Fruit fly (Drosophila melanogaster) whole organism, embryonic: ENCODE results near the gene CG18265.

Experiments
- Atf6 ChIP-seq: fragments of 200-800 bp; sonication (Bioruptor generic); IDR thresholded peaks from 2 replicates; pipeline ENCODE4 v1.3.6; 2022; ENCODE audit warnings: missing biosample characterization, missing genetic modification characterization
- Bteb2 ChIP-seq: fragments of 200-800 bp; sonication (Bioruptor generic); optimal IDR thresholded peaks from 2 replicates; lab custom pipeline; 2016; ENCODE audit warnings: missing biosample characterization, missing genetic modification characterization
- CG10274 ChIP-seq: fragments of 200-800 bp; sonication (Bioruptor generic); optimal IDR thresholded peaks from 3 replicates; lab custom pipeline; 2017; ENCODE audit warnings: missing biosample characterization, mild to moderate bottlenecking, missing genetic modification characterization
- CG11247 ChIP-seq: fragments of 200-800 bp; sonication (Bioruptor generic); IDR thresholded peaks from 2 replicates; pipeline ENCODE4 v1.3.6; 2022; ENCODE audit warnings: missing biosample characterization, missing genetic modification characterization
- CG11504 ChIP-seq: fragments of 200-800 bp; sonication (Bioruptor generic); optimal IDR thresholded peaks from 3 replicates; lab custom pipeline; 2019; ENCODE audit warnings: missing biosample characterization, mild to moderate bottlenecking, missing genetic modification characterization, moderate library complexity
- CG12155 ChIP-seq: fragments of 200-800 bp; sonication (Bioruptor generic); optimal IDR thresholded peaks from 3 replicates; lab custom pipeline; 2016; ENCODE audit warnings: missing biosample characterization, missing genetic modification characterization
- CG14441 ChIP-seq: fragments of 200-800 bp; sonication (Bioruptor generic); IDR thresholded peaks from 2 replicates; pipeline ENCODE4 v1.3.6; 2022; ENCODE audit warnings: missing biosample characterization, missing genetic modification characterization
- CG14965 ChIP-seq: fragments of 200-800 bp; sonication (Bioruptor generic); optimal IDR thresholded peaks from 2 replicates; lab custom pipeline; 2016; ENCODE audit warnings: missing biosample characterization, missing genetic modification characterization, borderline replicate concordance
- CG1529 ChIP-seq: fragments of 200-800 bp; sonication (Bioruptor generic); optimal IDR thresholded peaks from 3 replicates; lab custom pipeline; 2018; ENCODE audit warnings: missing biosample characterization, missing genetic modification characterization
- CG17612 ChIP-seq: fragments of 200-800 bp; sonication (Bioruptor generic); IDR thresholded peaks from 2 replicates; pipeline ENCODE4 v1.3.6; 2022; ENCODE audit warnings: missing biosample characterization, missing genetic modification characterization
- CG17912 ChIP-seq: fragments of 200-800 bp; sonication (Bioruptor generic); optimal IDR thresholded peaks from 2 replicates; lab custom pipeline; 2018; ENCODE audit warnings: missing biosample characterization, mild to moderate bottlenecking, missing genetic modification characterization
- CG2116 ChIP-seq: fragments of 200-800 bp; sonication (Bioruptor generic); optimal IDR thresholded peaks from 3 replicates; lab custom pipeline; 2018; ENCODE audit warnings: missing biosample characterization, mild to moderate bottlenecking, missing genetic modification characterization
- CG2678 ChIP-seq: fragments of 200-800 bp; sonication (Bioruptor generic); optimal IDR thresholded peaks from 3 replicates; lab custom pipeline; 2019; ENCODE audit warnings: missing biosample characterization, mild to moderate bottlenecking, missing genetic modification characterization, moderate library complexity
- CG2875 ChIP-seq: fragments of 200-800 bp; sonication (Bioruptor generic); optimal IDR thresholded peaks from 2 replicates; lab custom pipeline; 2017; ENCODE audit warnings: missing biosample characterization, mild to moderate bottlenecking, missing genetic modification characterization, missing genetic modification reagents
- CG31365 ChIP-seq: fragments of 200-800 bp; sonication (Bioruptor generic); optimal IDR thresholded peaks from 2 replicates; lab custom pipeline; 2018; ENCODE audit warnings: missing biosample characterization, mild to moderate bottlenecking, missing genetic modification characterization
- CG33557 ChIP-seq: fragments of 200-800 bp; sonication (Bioruptor generic); optimal IDR thresholded peaks from 2 replicates; lab custom pipeline; 2019; ENCODE audit warnings: missing biosample characterization, mild to moderate bottlenecking, missing genetic modification characterization, moderate library complexity
- CG4707 ChIP-seq: fragments of 200-800 bp; sonication (Bioruptor generic); optimal IDR thresholded peaks from 2 replicates; lab custom pipeline; 2018; ENCODE audit warnings: missing biosample characterization, mild to moderate bottlenecking, missing genetic modification characterization, moderate library complexity
- CG6175 ChIP-seq: fragments of 200-800 bp; sonication (Bioruptor generic); IDR thresholded peaks from 3 replicates; pipeline ENCODE4 v1.3.6; 2022; ENCODE audit warnings: missing biosample characterization, missing genetic modification characterization
- CG8359 ChIP-seq: fragments of 200-800 bp; sonication (Bioruptor generic); optimal IDR thresholded peaks from 2 replicates; lab custom pipeline; 2017; ENCODE audit warnings: missing biosample characterization, mild to moderate bottlenecking, missing genetic modification characterization, borderline replicate concordance
- CG8944 ChIP-seq: fragments of 200-800 bp; sonication (Bioruptor generic); optimal IDR thresholded peaks from 3 replicates; lab custom pipeline; 2016; ENCODE audit warnings: missing biosample characterization, missing genetic modification characterization
- CG9932 ChIP-seq: fragments of 200-800 bp; sonication (Bioruptor generic); IDR thresholded peaks from 2 replicates; pipeline ENCODE4 v1.3.6; 2022; ENCODE audit warnings: missing biosample characterization, missing genetic modification characterization
- CkIIα-i1 ChIP-seq: fragments of 200-800 bp; sonication (Bioruptor generic); IDR thresholded peaks from 2 replicates; pipeline ENCODE4 v1.3.6; 2022; ENCODE audit warnings: missing biosample characterization, missing genetic modification characterization
- CrebB ChIP-seq: fragments of 200-800 bp; sonication (Bioruptor generic); optimal IDR thresholded peaks from 3 replicates; lab custom pipeline; 2018; ENCODE audit warnings: missing biosample characterization, mild to moderate bottlenecking, missing genetic modification characterization
- Dll ChIP-seq: fragments of 200-800 bp; sonication (Bioruptor generic); IDR thresholded peaks from 4 replicates; pipeline ENCODE4 v1.3.6; 2022; ENCODE audit warnings: missing biosample characterization, missing genetic modification characterization; ENCODE audit not compliant: partially characterized antibody
- Doc2 ChIP-seq: fragments of 200-800 bp; sonication (Bioruptor generic); IDR thresholded peaks from 2 replicates; pipeline ENCODE4 v1.3.6; 2022; ENCODE audit warnings: missing biosample characterization, missing genetic modification characterization
- E2f1 ChIP-seq: fragments of 200-800 bp; sonication (Bioruptor generic); IDR thresholded peaks from 2 replicates; pipeline ENCODE4 v1.3.6; 2022; ENCODE audit warnings: missing biosample characterization, missing genetic modification characterization
- ERR ChIP-seq: fragments of 200-800 bp; sonication (Bioruptor generic); optimal IDR thresholded peaks from 2 replicates; lab custom pipeline; 2016; ENCODE audit warnings: missing biosample characterization, missing genetic modification characterization
- Fer2 ChIP-seq: fragments of 200-800 bp; sonication (Bioruptor generic); optimal IDR thresholded peaks from 2 replicates; lab custom pipeline; 2018; ENCODE audit warnings: missing biosample characterization, mild to moderate bottlenecking, missing genetic modification characterization, moderate library complexity
- GATAe ChIP-seq: fragments of 200-800 bp; sonication (Bioruptor generic); conservative IDR thresholded peaks from 2 replicates; pipeline ENCODE4 v1.3.6; 2022; ENCODE audit warnings: missing biosample characterization, missing genetic modification characterization
- Hand ChIP-seq: fragments of 200-800 bp; sonication (Bioruptor generic); optimal IDR thresholded peaks from 2 replicates; lab custom pipeline; 2017; ENCODE audit warnings: mild to moderate bottlenecking, missing biosample characterization, missing genetic modification reagents, missing genetic modification characterization
- Neu2 ChIP-seq: fragments of 200-800 bp; sonication (Bioruptor generic); optimal IDR thresholded peaks from 3 replicates; lab custom pipeline; 2016; ENCODE audit warnings: missing biosample characterization, missing genetic modification characterization, borderline replicate concordance
- Nf-YA ChIP-seq: fragments of 200-800 bp; sonication (Bioruptor generic); IDR thresholded peaks from 2 replicates; pipeline ENCODE4 v1.3.6; 2022; ENCODE audit warnings: missing biosample characterization, missing genetic modification characterization
- Nf-YC ChIP-seq: fragments of 200-800 bp; optimal IDR thresholded peaks from 3 replicates; lab custom pipeline; 2019; ENCODE audit warnings: missing biosample characterization, mild to moderate bottlenecking, missing genetic modification characterization, moderate library complexity
- Sin3A ChIP-seq: fragments of >200 bp; optimal IDR thresholded peaks from 2 replicates; lab custom pipeline; 2018
- al ChIP-seq: fragments of 200-800 bp; sonication (Bioruptor generic); IDR thresholded peaks from 2 replicates; pipeline ENCODE4 v1.3.6; 2022; ENCODE audit warnings: missing biosample characterization, missing genetic modification characterization
- aop ChIP-seq: fragments of 200-800 bp; sonication (Bioruptor generic); IDR thresholded peaks from 2 replicates; pipeline ENCODE4 v1.3.6; 2022; ENCODE audit warnings: missing biosample characterization, missing genetic modification characterization
- bbx ChIP-seq: fragments of 200-800 bp; sonication (Bioruptor generic); IDR thresholded peaks from 2 replicates; pipeline ENCODE4 v1.3.6; 2022; ENCODE audit warnings: missing biosample characterization, missing genetic modification characterization; ENCODE audit not compliant: partially characterized antibody
- eyg ChIP-seq: fragments of 200-800 bp; sonication (Bioruptor generic); optimal IDR thresholded peaks from 3 replicates; lab custom pipeline; 2016; ENCODE audit warnings: missing biosample characterization, missing genetic modification characterization
- fu2 ChIP-seq: fragments of 200-800 bp; sonication (Bioruptor generic); optimal IDR thresholded peaks from 2 replicates; lab custom pipeline; 2016; ENCODE audit warnings: missing biosample characterization, missing genetic modification characterization
- gro ChIP-seq: fragments of 200-800 bp; sonication (Bioruptor generic); optimal IDR thresholded peaks from 2 replicates; lab custom pipeline; 2016; ENCODE audit warnings: missing biosample characterization, missing genetic modification characterization
- maf-S ChIP-seq: fragments of 200-800 bp; sonication (Bioruptor generic); optimal IDR thresholded peaks from 2 replicates; lab custom pipeline; 2016; ENCODE audit warnings: missing biosample characterization, missing genetic modification characterization
- nau ChIP-seq: fragments of 200-800 bp; sonication (Bioruptor generic); optimal IDR thresholded peaks from 3 replicates; lab custom pipeline; 2017; ENCODE audit warnings: missing biosample characterization, mild to moderate bottlenecking, missing genetic modification characterization, missing genetic modification reagents
- pho ChIP-seq: fragments of 200-800 bp; sonication (Bioruptor generic); optimal IDR thresholded peaks from 2 replicates; lab custom pipeline; 2016; ENCODE audit warnings: missing biosample characterization, missing genetic modification characterization
- pita ChIP-seq: fragments of 200-800 bp; sonication (Bioruptor generic); optimal IDR thresholded peaks from 2 replicates; lab custom pipeline; 2017; ENCODE audit warnings: missing biosample characterization, mild to moderate bottlenecking, missing genetic modification characterization
- so ChIP-seq: fragments of 200-800 bp; sonication (Bioruptor generic); IDR thresholded peaks from 3 replicates; pipeline ENCODE4 v1.3.6; 2022; ENCODE audit warnings: missing biosample characterization, missing genetic modification characterization
- sr ChIP-seq: fragments of 200-800 bp; sonication (Bioruptor generic); IDR thresholded peaks from 3 replicates; pipeline ENCODE4 v1.3.6; 2022; ENCODE audit warnings: missing biosample characterization, missing genetic modification characterization
- stwl ChIP-seq: fragments of 200-800 bp; sonication (Bioruptor generic); optimal IDR thresholded peaks from 3 replicates; lab custom pipeline; 2018; ENCODE audit warnings: missing biosample characterization, mild to moderate bottlenecking, missing genetic modification characterization, moderate library complexity
- tgo ChIP-seq: fragments of 200-800 bp; sonication (Bioruptor generic); IDR thresholded peaks from 3 replicates; pipeline ENCODE4 v1.3.6; 2022; ENCODE audit warnings: missing biosample characterization, missing genetic modification characterization
- toy ChIP-seq: fragments of 200-800 bp; sonication (Bioruptor generic); IDR thresholded peaks from 2 replicates; pipeline ENCODE4 v1.3.6; 2022; ENCODE audit warnings: missing biosample characterization, missing genetic modification characterization
- trh ChIP-seq: fragments of 200-800 bp; sonication (Bioruptor generic); optimal IDR thresholded peaks from 2 replicates; lab custom pipeline; 2016; ENCODE audit warnings: missing biosample characterization, missing genetic modification characterization
- zen2 ChIP-seq: fragments of 200-800 bp; sonication (Bioruptor generic); IDR thresholded peaks from 3 replicates; pipeline ENCODE4 v1.3.6; 2022; ENCODE audit warnings: missing biosample characterization, missing genetic modification characterization; ENCODE audit not compliant: partially characterized antibody

CG18265 gene

dm6 chr3L:17485280-17485792 lies 46.1 kb downstream of the CG18265 start (continued):
- TF ChIP-seq CG17912 (GFP tag; lab: Kevin White, UChicago) (peak; percentile 88), zen2 (no peak), CG10274 (GFP tag; lab: Kevin White, UChicago) (peak; percentile 57), fu2 (GFP tag; lab: Kevin White, UChicago) (no peak), Hand (GFP tag; lab: Kevin White, UChicago) (no peak), CG17612 (GFP tag; lab: Robert Waterston, UW) (no peak), CG2678 (peak; percentile 81), stwl (peak; percentile 37), CG31365 (tag; lab: Kevin White, UChicago) (peak; percentile 80), nau (peak; percentile 90), CG14441 (GFP tag; lab: Robert Waterston, UW) (no peak), pita (GFP tag; lab: Kevin White, UChicago) (no peak), tgo (GFP tag; lab: Robert Waterston, UW) (no peak), Nf-YC (tag; lab: Kevin White, UChicago) (no peak), Sin3A (lab: Kevin White, UChicago) (no peak), aop (no peak), E2f1 (GFP tag; lab: Robert Waterston, UW) (peak; percentile 44; the same call in 1 of the 2 replicates), sr (GFP tag; lab: Robert Waterston, UW) (peak; percentile 73; the same call in 1 of the 3 replicates), CG2875 (GFP tag; lab: Kevin White, UChicago) (peak; percentile 97), gro (GFP tag; lab: Kevin White, UChicago) (no peak), Dll (GFP tag; lab: Robert Waterston, UW) (no peak), pho (no peak), CG6175 (no peak), CG8944 (peak; percentile 45), GATAe (GFP tag; lab: Robert Waterston, UW) (no peak), ERR (peak; percentile 1), Nf-YA (GFP tag; lab: Robert Waterston, UW) (peak; percentile 58; the same call in 1 of the 2 replicates), Atf6 (GFP tag; lab: Robert Waterston, UW) (no peak), CG14965 (GFP tag; lab: Kevin White, UChicago) (peak; percentile 53), bbx (GFP tag; lab: Robert Waterston, UW) (no peak), so (GFP tag; lab: Robert Waterston, UW) (no peak; the same call in 2 of the 3 replicates), CG12155 (GFP tag; lab: Kevin White, UChicago) (no peak), maf-S (GFP tag; lab: Kevin White, UChicago) (peak; percentile 34), CG33557 (GFP tag; lab: Kevin White, UChicago) (peak; percentile 98), CG8359 (GFP tag; lab: Kevin White, UChicago) (peak; percentile 85), Doc2 (GFP tag; lab: Robert Waterston, UW) (no peak), CG11247 (GFP tag; lab: Robert Waterston, UW) (no peak), CrebB (tag; lab: Kevin White, UChicago) (peak; percentile 75), CG4707 (GFP tag; lab: Kevin White, UChicago) (peak; percentile 94), CG9932 (no peak), eyg (GFP tag; lab: Kevin White, UChicago) (peak; percentile 16), CG11504 (peak; percentile 63), CG2116 (peak; percentile 51), al (GFP tag; lab: Robert Waterston, UW) (no peak), Fer2 (tag; lab: Kevin White, UChicago) (peak; percentile 25), CkIIα-i1 (GFP tag; lab: Robert Waterston, UW) (no peak), trh (GFP tag; lab: Kevin White, UChicago) (peak; percentile 61), Bteb2 (GFP tag; lab: Kevin White, UChicago) (no peak), toy (GFP tag; lab: Robert Waterston, UW) (no peak), Neu2 (GFP tag; lab: Kevin White, UChicago) (no peak), CG1529 (peak; percentile 92)
